Fruit fly (Drosophila melanogaster) whole organism, embryonic: ENCODE data around the gene Cyp4d21.

Source experiments
- ATbp ChIP-seq: fragments of 200-800 bp; sonication (Bioruptor generic); optimal IDR thresholded peaks from 2 replicates; lab custom pipeline; 2017; ENCODE audit warnings: missing biosample characterization, mild to moderate bottlenecking, missing genetic modification characterization, missing genetic modification reagents
- Atf3 ChIP-seq: fragments of 200-800 bp; sonication (Bioruptor generic); optimal IDR thresholded peaks from 3 replicates; lab custom pipeline; 2016; ENCODE audit warnings: missing biosample characterization, missing genetic modification characterization
- Blimp-1 ChIP-seq: fragments of 200-800 bp; sonication (Bioruptor generic); optimal IDR thresholded peaks from 3 replicates; lab custom pipeline; 2018; ENCODE audit warnings: missing biosample characterization, missing genetic modification characterization, mild to moderate bottlenecking, moderate library complexity, missing genetic modification reagents
- CG10321 ChIP-seq: fragments of 200-800 bp; sonication (Bioruptor generic); IDR thresholded peaks from 2 replicates; pipeline ENCODE4 v1.3.6; 2022; ENCODE audit warnings: missing biosample characterization, missing genetic modification characterization
- CG13424 ChIP-seq: fragments of 200-800 bp; sonication (Bioruptor generic); optimal IDR thresholded peaks from 2 replicates; lab custom pipeline; 2019; ENCODE audit warnings: missing biosample characterization, mild to moderate bottlenecking, missing genetic modification characterization, moderate library complexity
- CG15601 ChIP-seq: fragments of 200-800 bp; sonication (Bioruptor generic); optimal IDR thresholded peaks from 3 replicates; lab custom pipeline; 2019; ENCODE audit warnings: missing biosample characterization, mild to moderate bottlenecking, missing genetic modification characterization, moderate library complexity
- CG1603 ChIP-seq: fragments of 200-800 bp; sonication (Bioruptor generic); optimal IDR thresholded peaks from 2 replicates; lab custom pipeline; 2019; ENCODE audit warnings: missing biosample characterization, mild to moderate bottlenecking, missing genetic modification characterization, moderate library complexity
- CG16813 ChIP-seq: fragments of 200-800 bp; sonication (Bioruptor generic); IDR thresholded peaks from 3 replicates; pipeline ENCODE4 v1.3.6; 2022; ENCODE audit warnings: missing biosample characterization, missing genetic modification characterization; ENCODE audit not compliant: partially characterized antibody
- CG17385 ChIP-seq: fragments of 200-800 bp; sonication (Bioruptor generic); optimal IDR thresholded peaks from 3 replicates; lab custom pipeline; 2018; ENCODE audit warnings: missing biosample characterization, mild to moderate bottlenecking, missing genetic modification characterization
- CG17829 ChIP-seq: fragments of 200-800 bp; optimal IDR thresholded peaks from 2 replicates; lab custom pipeline; 2019; ENCODE audit warnings: missing biosample characterization, mild to moderate bottlenecking, missing genetic modification characterization, moderate library complexity
- CG1832 ChIP-seq: fragments of 200-800 bp; sonication (Bioruptor generic); optimal IDR thresholded peaks from 2 replicates; lab custom pipeline; 2017; ENCODE audit warnings: missing biosample characterization, mild to moderate bottlenecking, missing genetic modification characterization, inconsistent platforms
- CG2116 ChIP-seq: fragments of 200-800 bp; sonication (Bioruptor generic); optimal IDR thresholded peaks from 3 replicates; lab custom pipeline; 2018; ENCODE audit warnings: missing biosample characterization, mild to moderate bottlenecking, missing genetic modification characterization
- CG31388 ChIP-seq: fragments of 200-800 bp; sonication (Bioruptor generic); optimal IDR thresholded peaks from 2 replicates; lab custom pipeline; 2016; ENCODE audit warnings: missing biosample characterization, missing genetic modification characterization
- CG32772 ChIP-seq: fragments of 200-800 bp; sonication (Bioruptor generic); IDR thresholded peaks from 2 replicates; pipeline ENCODE4 v1.3.6; 2022; ENCODE audit warnings: missing biosample characterization, missing genetic modification characterization
- CG3407 ChIP-seq: fragments of 200-800 bp; sonication (Bioruptor generic); optimal IDR thresholded peaks from 2 replicates; lab custom pipeline; 2018; ENCODE audit warnings: missing biosample characterization, mild to moderate bottlenecking, missing genetic modification characterization
- CG3847 ChIP-seq: fragments of 200-800 bp; sonication (Bioruptor generic); IDR thresholded peaks from 2 replicates; pipeline ENCODE4 v1.3.6; 2022; ENCODE audit warnings: missing biosample characterization, missing genetic modification characterization
- CG7271 ChIP-seq: fragments of 200-800 bp; sonication (Bioruptor generic); optimal IDR thresholded peaks from 2 replicates; lab custom pipeline; 2018; ENCODE audit warnings: missing biosample characterization, mild to moderate bottlenecking, missing genetic modification characterization, moderate library complexity
- D19A ChIP-seq: fragments of 200-800 bp; optimal IDR thresholded peaks from 3 replicates; lab custom pipeline; 2019; ENCODE audit warnings: missing biosample characterization, mild to moderate bottlenecking, missing genetic modification characterization, moderate library complexity
- Drgx ChIP-seq: fragments of 200-800 bp; sonication (Bioruptor generic); IDR thresholded peaks from 2 replicates; pipeline ENCODE4 v1.3.6; 2022; ENCODE audit warnings: missing biosample characterization, missing genetic modification characterization
- ERR ChIP-seq: fragments of 200-800 bp; sonication (Bioruptor generic); optimal IDR thresholded peaks from 2 replicates; lab custom pipeline; 2016; ENCODE audit warnings: missing biosample characterization, missing genetic modification characterization
- Elba2 ChIP-seq: fragments of 200-800 bp; sonication (Bioruptor generic); optimal IDR thresholded peaks from 3 replicates; lab custom pipeline; 2016; ENCODE audit warnings: missing biosample characterization, missing genetic modification characterization
- Fer2 ChIP-seq: fragments of 200-800 bp; sonication (Bioruptor generic); optimal IDR thresholded peaks from 2 replicates; lab custom pipeline; 2018; ENCODE audit warnings: missing biosample characterization, mild to moderate bottlenecking, missing genetic modification characterization, moderate library complexity
- Hand ChIP-seq: fragments of 200-800 bp; sonication (Bioruptor generic); optimal IDR thresholded peaks from 2 replicates; lab custom pipeline; 2017; ENCODE audit warnings: mild to moderate bottlenecking, missing biosample characterization, missing genetic modification reagents, missing genetic modification characterization
- Hey ChIP-seq: fragments of 200-800 bp; sonication (Bioruptor generic); optimal IDR thresholded peaks from 3 replicates; lab custom pipeline; 2018; ENCODE audit warnings: missing biosample characterization, mild to moderate bottlenecking, missing genetic modification characterization
- MESR4 ChIP-seq: fragments of 200-800 bp; sonication (Bioruptor generic); optimal IDR thresholded peaks from 2 replicates; lab custom pipeline; 2018; ENCODE audit warnings: missing biosample characterization, mild to moderate bottlenecking, missing genetic modification characterization, moderate library complexity
- Med ChIP-seq: fragments of 200-800 bp; sonication (Bioruptor generic); peaks from one replicate; lab custom pipeline; 2016; ENCODE audit warnings: missing biosample characterization, missing genetic modification characterization, mild to moderate bottlenecking, inconsistent platforms, moderate library complexity
- Nf-YB ChIP-seq: fragments of 200-800 bp; sonication (Bioruptor generic); optimal IDR thresholded peaks from 3 replicates; lab custom pipeline; 2019; ENCODE audit warnings: missing biosample characterization, mild to moderate bottlenecking, missing genetic modification characterization, moderate library complexity
- Nf-YC ChIP-seq: fragments of 200-800 bp; optimal IDR thresholded peaks from 3 replicates; lab custom pipeline; 2019; ENCODE audit warnings: missing biosample characterization, mild to moderate bottlenecking, missing genetic modification characterization, moderate library complexity
- Rx ChIP-seq: fragments of 200-800 bp; sonication (Bioruptor generic); IDR thresholded peaks from 2 replicates; pipeline ENCODE4 v1.3.6; 2022; ENCODE audit warnings: missing biosample characterization, missing genetic modification characterization
- Scr ChIP-seq: fragments of 200-800 bp; sonication (Bioruptor generic); IDR thresholded peaks from 2 replicates; pipeline ENCODE4 v1.3.6; 2022; ENCODE audit warnings: missing biosample characterization, missing genetic modification characterization; ENCODE audit not compliant: partially characterized antibody
- Six4 ChIP-seq: fragments of 200-800 bp; sonication (Bioruptor generic); optimal IDR thresholded peaks from 2 replicates; lab custom pipeline; 2016; ENCODE audit warnings: missing biosample characterization, missing genetic modification characterization
- TFAM ChIP-seq: fragments of 200-800 bp; sonication (Bioruptor generic); optimal IDR thresholded peaks from 2 replicates; lab custom pipeline; 2017; ENCODE audit warnings: missing biosample characterization, missing genetic modification characterization, inconsistent platforms
- abd-A ChIP-seq: fragments of 200-800 bp; sonication (Bioruptor generic); optimal IDR thresholded peaks from 3 replicates; lab custom pipeline; 2019; ENCODE audit warnings: missing biosample characterization, mild to moderate bottlenecking, missing genetic modification characterization, moderate library complexity
- bab2 ChIP-seq: fragments of 200-800 bp; sonication (Bioruptor generic); optimal IDR thresholded peaks from 2 replicates; lab custom pipeline; 2016; ENCODE audit warnings: missing biosample characterization, missing genetic modification characterization
- bsh ChIP-seq, 2 experiments: fragments of 200-800 bp; sonication (Bioruptor generic); optimal IDR thresholded peaks; 2 replicates each; lab custom pipeline; 2017 to 2018; ENCODE audit warnings: mild to moderate bottlenecking in 2 of 2, missing biosample characterization in 2 of 2, missing genetic modification characterization in 2 of 2, moderate library complexity in 1 of 2
- crp ChIP-seq, 2 experiments: fragments of 200-800 bp; sonication (Bioruptor generic); optimal IDR thresholded peaks; 2 replicates in 1 of 2; 3 replicates in 1 of 2; lab custom pipeline; 2017; ENCODE audit warnings: missing biosample characterization in 2 of 2, missing genetic modification characterization in 2 of 2, mild to moderate bottlenecking in 1 of 2, moderate library complexity in 1 of 2
- da ChIP-seq: fragments of 200-800 bp; sonication (Bioruptor generic); optimal IDR thresholded peaks from 2 replicates; lab custom pipeline; 2016; ENCODE audit warnings: missing biosample characterization, missing genetic modification characterization
- fru ChIP-seq: fragments of >200 bp; optimal IDR thresholded peaks from 2 replicates; lab custom pipeline; 2017
- grau ChIP-seq: fragments of 200-800 bp; optimal IDR thresholded peaks from 3 replicates; lab custom pipeline; 2019; ENCODE audit warnings: missing biosample characterization, mild to moderate bottlenecking, missing genetic modification characterization, moderate library complexity
- inv ChIP-seq: fragments of 200-800 bp; sonication (Bioruptor generic); IDR thresholded peaks from 2 replicates; pipeline ENCODE4 v1.3.6; 2022; ENCODE audit warnings: missing biosample characterization, missing genetic modification characterization; ENCODE audit not compliant: partially characterized antibody
- jumu ChIP-seq: fragments of 200-800 bp; sonication (Bioruptor generic); optimal IDR thresholded peaks from 3 replicates; lab custom pipeline; 2016; ENCODE audit warnings: missing biosample characterization, missing genetic modification characterization
- lmd ChIP-seq: fragments of 200-800 bp; sonication (Bioruptor generic); IDR thresholded peaks from 2 replicates; pipeline ENCODE4 v1.3.6; 2022; ENCODE audit warnings: missing biosample characterization, missing genetic modification characterization
- lola ChIP-seq, 3 experiments: fragments of >200 bp in 2 of 3; fragments of 200-800 bp in 1 of 3; sonication (Bioruptor generic) in 1 of 3; optimal IDR thresholded peaks; 2 replicates each; lab custom pipeline; 2017 to 2019; ENCODE audit warnings: missing biosample characterization in 3 of 3, missing genetic modification characterization in 3 of 3, mild to moderate bottlenecking in 1 of 3, moderate library complexity in 1 of 3
- nom ChIP-seq: fragments of 200-800 bp; sonication (Bioruptor generic); optimal IDR thresholded peaks from 2 replicates; lab custom pipeline; 2017; ENCODE audit warnings: missing biosample characterization, missing genetic modification characterization, mild to moderate bottlenecking, moderate library complexity, missing genetic modification reagents
- scrt ChIP-seq: fragments of 200-800 bp; sonication (Bioruptor generic); optimal IDR thresholded peaks from 2 replicates; lab custom pipeline; 2018; ENCODE audit warnings: missing biosample characterization, mild to moderate bottlenecking, missing genetic modification characterization, moderate library complexity
- sim ChIP-seq: fragments of 200-800 bp; sonication (Bioruptor generic); IDR thresholded peaks from 2 replicates; pipeline ENCODE4 v1.3.6; 2022; ENCODE audit warnings: missing biosample characterization, missing genetic modification characterization
- sna ChIP-seq: fragments of 200-800 bp; sonication (Bioruptor generic); IDR thresholded peaks from 2 replicates; pipeline ENCODE4 v1.3.6; 2022; ENCODE audit warnings: missing biosample characterization, missing genetic modification characterization; ENCODE audit not compliant: partially characterized antibody

Gene Cyp4d21

DNA sequence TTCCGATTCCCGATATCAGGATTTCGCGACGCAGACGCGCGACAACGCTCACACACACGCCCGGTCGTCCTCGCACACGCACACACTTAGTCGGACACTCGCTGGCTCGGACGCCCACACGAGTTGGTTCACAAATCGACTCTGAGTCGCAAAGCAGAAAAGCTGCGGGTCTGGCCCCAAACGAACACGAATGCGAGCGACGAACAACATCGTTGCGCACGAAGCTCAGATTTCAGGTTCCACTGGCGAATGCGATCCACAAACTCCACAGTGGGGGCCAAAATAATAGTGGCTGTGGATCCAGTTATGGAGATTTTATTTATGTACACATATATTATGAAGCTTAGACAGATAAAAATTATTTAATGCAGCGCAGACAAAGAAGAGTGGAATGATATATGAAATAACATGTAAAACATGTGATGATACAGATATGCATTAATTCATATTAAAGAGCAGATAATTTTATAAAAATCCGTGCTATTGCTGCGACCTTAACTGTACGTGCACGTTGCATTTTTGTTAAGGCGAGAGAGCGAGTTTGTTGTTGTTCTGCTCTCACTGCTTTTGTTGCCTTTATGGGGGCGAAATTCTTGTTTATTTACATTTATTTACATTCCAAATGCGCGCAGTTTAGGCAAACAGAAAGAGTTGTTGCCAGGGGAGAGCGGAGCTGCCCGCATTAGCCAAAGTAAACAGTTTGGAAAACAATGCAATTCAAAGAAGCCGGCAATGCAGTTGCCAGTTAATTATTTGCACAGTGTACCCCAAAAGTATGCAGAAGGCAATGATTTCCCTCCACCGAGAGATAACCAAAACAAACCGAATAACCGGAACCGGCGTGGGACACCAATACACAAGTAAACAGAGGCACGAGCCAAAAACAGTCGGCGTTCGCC is 28.7 kb upstream of the Cyp4d21 start (continued):
- TF ChIP-seq CG3407 (GFP tag; lab: Kevin White, UChicago) (peak; percentile 87), bsh (GFP tag; optimal IDR thresholded peaks at IDR 0.05; lab: Kevin White, UChicago) (peak; percentile 45 to 61), Scr (GFP tag; lab: Robert Waterston, UW) (0 out of 2 replicates have a peak, but pooled peaks have one; percentile 18), CG1832 (no peak), lmd (GFP tag; lab: Robert Waterston, UW) (peak; percentile 86), Drgx (peak; percentile 92), jumu (GFP tag; lab: Kevin White, UChicago) (peak; percentile 52), TFAM (GFP tag; lab: Kevin White, UChicago) (peak; percentile 61), bab2 (GFP tag; lab: Kevin White, UChicago) (peak; percentile 64), Fer2 (peak; percentile 6), Med (GFP tag; lab: Kevin White, UChicago) (peak; percentile 91), CG1603 (tag; lab: Kevin White, UChicago) (peak; percentile 76), Nf-YC (peak; percentile 64), CG32772 (GFP tag; lab: Robert Waterston, UW) (peak; percentile 72), Hey (peak; percentile 57), Elba2 (no peak), sim (GFP tag; lab: Robert Waterston, UW) (peak; percentile 68), da (GFP tag; lab: Kevin White, UChicago) (no peak), abd-A (tag; lab: Kevin White, UChicago) (peak; percentile 34), lola (GFP tag; optimal IDR thresholded peaks at IDR 0.05; lab: Kevin White, UChicago) (peak in 1 of 3 experiments; percentile 92), CG10321 (GFP tag; lab: Robert Waterston, UW) (no peak), Hand (no peak), MESR4 (GFP tag; lab: Kevin White, UChicago) (no peak), CG17829 (peak; percentile 95), CG3847 (peak; percentile 68), scrt (peak; percentile 73), Blimp-1 (GFP tag; lab: Kevin White, UChicago) (peak; percentile 89), CG17385 (GFP tag; lab: Kevin White, UChicago) (peak; percentile 14), fru (lab: Kevin White, UChicago) (no peak), CG2116 (peak; percentile 17), D19A (tag; lab: Kevin White, UChicago) (peak; percentile 90), Atf3 (GFP tag; lab: Kevin White, UChicago) (peak; percentile 59), CG31388 (peak; percentile 60), Six4 (GFP tag; lab: Kevin White, UChicago) (peak; percentile 87), CG13424 (peak; percentile 52), CG16813 (GFP tag; lab: Robert Waterston, UW) (no peak), Rx (GFP tag; lab: Robert Waterston, UW) (peak; percentile 71), CG15601 (tag; lab: Kevin White, UChicago) (peak; percentile 88), ATbp (peak; percentile 90), grau (tag; lab: Kevin White, UChicago) (peak; percentile 87), ERR (no peak), inv (GFP tag; lab: Robert Waterston, UW) (no peak), CG7271 (tag; lab: Kevin White, UChicago) (peak; percentile 30), sna (GFP tag; lab: Robert Waterston, UW) (no peak), crp (GFP tag; optimal IDR thresholded peaks at IDR 0.05; lab: Kevin White, UChicago) (peak in 1 of 2 experiments; percentile 6), Nf-YB (GFP tag; lab: Kevin White, UChicago) (peak; percentile 46), nom (GFP tag; lab: Kevin White, UChicago) (peak; percentile 93)
